Worm (Caenorhabditis elegans): ENCODE data around the gene dhp-2.

ce11 chrIV:10006792-10007191 is 28.9 kb downstream of the dhp-2 start, which contains the start of gene C47E12.13:
- TF ChIP-seq ZK337.2 (GFP tag; IDR thresholded peaks at IDR 0.05): no peak
- no peak for TF ChIP-seq aly-2 (tag; optimal IDR thresholded peaks at IDR 0.05)
- TF ChIP-seq nhr-25 (tag; optimal IDR thresholded peaks at IDR 0.05; ENCODE audit: borderline replicate concordance, insufficient read depth): no peak
- no peak for TF ChIP-seq snpc-4 (tag; optimal IDR thresholded peaks at IDR 0.05)
- TF ChIP-seq cey-2 (tag; optimal IDR thresholded peaks at IDR 0.05; ENCODE audit: borderline replicate concordance, insufficient read depth): no peak
- no peak for TF ChIP-seq dve-1 (tag; optimal IDR thresholded peaks at IDR 0.05; ENCODE audit: insufficient read depth)
- no peak for TF ChIP-seq ctbp-1 (GFP tag; IDR thresholded peaks at IDR 0.05)
- no peak for TF ChIP-seq spr-1 (tag; optimal IDR thresholded peaks at IDR 0.05)
- TF ChIP-seq mep-1 (tag; optimal IDR thresholded peaks at IDR 0.05): no peak
- no peak for TF ChIP-seq Y48G9A.11 (GFP tag; IDR thresholded peaks at IDR 0.05)
- TF ChIP-seq daf-19 (GFP tag; conservative IDR thresholded peaks at IDR 0.05): no peak

All from whole organism, L4 larva.